Worm (Caenorhabditis elegans): ENCODE data around the gene atg-9.

atg-9 gene

DNA sequence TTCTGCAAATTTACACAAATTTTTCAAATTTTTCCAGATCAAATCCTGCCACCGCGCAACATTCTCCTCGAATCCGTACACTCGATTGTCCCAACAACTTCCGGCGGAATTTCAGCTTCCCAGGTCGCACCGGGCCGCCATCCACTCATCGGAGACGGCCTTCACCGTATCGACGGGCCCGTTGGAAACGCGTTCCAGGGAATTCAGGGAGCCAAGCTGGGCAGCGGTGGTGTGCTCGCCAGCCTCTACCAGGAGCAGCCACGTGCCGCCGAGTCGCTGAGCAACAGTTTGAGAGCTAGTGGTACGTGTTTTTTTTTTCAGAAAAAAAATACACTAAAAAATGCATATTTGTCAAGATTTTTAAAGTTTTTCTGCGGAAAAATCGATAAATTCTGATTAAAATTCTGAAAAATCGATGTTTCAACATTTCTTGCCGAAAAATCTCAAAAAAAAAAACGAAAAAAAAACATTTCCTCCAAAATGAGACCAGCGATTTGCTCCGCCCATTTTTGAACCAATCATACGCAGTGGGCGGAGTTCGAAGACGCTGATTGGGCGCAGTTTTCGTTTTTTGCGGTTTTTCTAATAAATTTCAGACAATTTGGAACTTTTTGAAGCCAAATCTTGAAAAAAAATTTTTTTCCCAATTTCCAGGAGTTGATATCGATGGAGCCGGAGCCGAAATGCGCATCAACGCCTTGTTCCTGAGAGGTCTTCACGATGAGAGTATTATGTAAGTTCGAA lies 7.9 kb downstream of the atg-9 start:
- TF ChIP-seq sea-2 (GFP tag; optimal IDR thresholded peaks at IDR 0.05), result no peak
- peak; percentile 93 for TF ChIP-seq nfya-1 (tag; optimal IDR thresholded peaks at IDR 0.05; ENCODE audit: insufficient read depth)

DNA sequence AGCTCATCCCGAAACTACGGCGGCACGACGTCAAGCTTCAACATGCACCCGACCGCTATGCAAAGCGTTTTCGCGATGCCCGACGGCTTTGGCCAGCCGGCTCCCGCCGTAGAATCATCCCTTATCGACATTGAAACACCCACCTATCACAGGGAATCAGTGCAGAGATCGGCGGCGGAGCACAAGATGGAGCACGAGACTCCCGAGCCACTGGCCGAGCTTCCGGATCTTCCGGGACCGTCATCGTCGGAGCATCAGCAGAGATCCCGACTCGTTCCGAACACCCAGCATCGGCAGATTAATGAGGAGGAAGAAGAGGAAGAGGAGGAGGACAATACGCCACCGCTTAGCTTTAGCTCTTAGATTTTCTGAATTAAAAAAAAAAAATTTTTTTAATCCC lies 9.3 kb downstream of the atg-9 start:
- TF ChIP-seq hmg-11 (tag; optimal IDR thresholded peaks at IDR 0.05) (no peak), aly-2 (tag; optimal IDR thresholded peaks at IDR 0.05) (no peak), snpc-4 (tag; optimal IDR thresholded peaks at IDR 0.05) (no peak), unc-39 (tag; optimal IDR thresholded peaks at IDR 0.05) (no peak), elt-2 (tag; optimal IDR thresholded peaks at IDR 0.05) (no peak), fkh-10 (GFP tag; optimal IDR thresholded peaks at IDR 0.05) (no peak), eor-1 (tag; optimal IDR thresholded peaks at IDR 0.05) (no peak), lin-39 (tag; optimal IDR thresholded peaks at IDR 0.05) (no peak), ceh-9 (tag; optimal IDR thresholded peaks at IDR 0.05) (no peak), fos-1 (tag; optimal IDR thresholded peaks at IDR 0.05) (no peak), nfya-1 (tag; optimal IDR thresholded peaks at IDR 0.05; ENCODE audit: insufficient read depth) (no peak)

DNA sequence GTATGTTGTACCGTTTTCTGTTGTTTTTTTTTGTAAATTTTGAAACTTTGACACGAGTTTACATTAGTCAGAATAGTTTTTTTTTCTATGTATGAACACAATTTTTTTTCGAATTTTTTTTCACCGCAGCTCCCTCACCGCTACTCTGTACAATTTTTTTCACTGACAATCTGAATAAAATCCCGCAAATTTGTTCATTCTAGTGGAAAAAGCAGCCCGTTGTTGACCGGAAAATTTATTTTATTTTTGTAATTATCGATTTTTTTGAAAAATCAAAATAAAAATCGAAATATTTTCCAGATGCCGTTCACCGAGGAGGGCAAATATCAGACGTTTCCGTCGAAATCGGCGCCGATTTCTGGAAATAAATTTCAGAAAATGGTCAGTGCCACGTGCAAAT lies 10.3 kb downstream of the atg-9 start, which contains the start of gene T22H9.1:
TSS of gene T22H9.1 (plus strand) at position 301 of the 400 bp plus-strand sequence.
- TF ChIP-seq nhr-43 (tag; optimal IDR thresholded peaks at IDR 0.05; ENCODE audit: poor library complexity, severe bottlenecking) (no peak), ama-1 (optimal IDR thresholded peaks at IDR 0.05) (peak; percentile 1)

DNA sequence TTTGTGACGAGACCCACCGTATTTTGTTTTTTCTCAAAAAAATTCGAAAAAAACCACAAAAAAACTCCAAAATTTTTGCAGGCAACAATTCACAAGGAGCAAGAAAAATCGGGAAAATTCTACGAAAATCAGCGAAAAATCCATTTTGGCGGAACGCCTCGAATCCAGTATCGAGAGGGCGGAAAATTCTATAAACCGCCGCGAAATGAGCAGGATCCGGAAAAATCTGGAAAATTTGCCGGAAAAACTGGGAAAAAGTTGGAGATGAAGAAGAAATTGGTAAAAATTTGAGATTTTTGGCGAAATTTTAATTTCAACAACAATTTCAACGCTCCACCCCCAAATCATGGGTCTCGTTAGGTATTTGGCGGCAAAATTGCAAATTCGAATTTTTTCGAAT lies 10.9 kb downstream of the atg-9 start:
- no peak for TF ChIP-seq tbx-2 (tag; optimal IDR thresholded peaks at IDR 0.05)
- TF ChIP-seq hmg-11 (tag; optimal IDR thresholded peaks at IDR 0.05), result no peak

DNA sequence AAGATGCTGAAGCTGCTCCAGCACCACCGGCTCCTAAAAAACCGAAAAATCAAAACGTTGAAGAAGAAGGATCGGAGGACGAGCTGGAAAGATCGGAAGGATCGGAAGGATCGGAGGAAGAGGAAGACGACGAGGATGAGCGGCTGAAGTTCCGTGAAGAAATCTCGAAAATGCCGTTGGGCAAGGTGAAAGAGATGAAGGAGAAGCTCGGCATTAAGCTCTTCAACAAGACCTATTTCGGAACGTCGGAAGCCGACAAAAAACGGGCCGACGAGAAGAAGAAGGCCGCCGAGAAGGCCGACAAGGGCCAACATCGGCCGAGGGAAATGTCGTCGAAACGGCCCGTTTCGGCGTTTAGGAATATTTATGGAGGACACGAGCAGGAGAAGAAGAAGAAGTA lies 12.1 kb downstream of the atg-9 start:
- no peak for TF ChIP-seq eor-1 (tag; optimal IDR thresholded peaks at IDR 0.05)
- no peak for TF ChIP-seq R02D3.7 (tag; optimal IDR thresholded peaks at IDR 0.05)
- no peak for TF ChIP-seq fkh-10 (GFP tag; optimal IDR thresholded peaks at IDR 0.05)

DNA sequence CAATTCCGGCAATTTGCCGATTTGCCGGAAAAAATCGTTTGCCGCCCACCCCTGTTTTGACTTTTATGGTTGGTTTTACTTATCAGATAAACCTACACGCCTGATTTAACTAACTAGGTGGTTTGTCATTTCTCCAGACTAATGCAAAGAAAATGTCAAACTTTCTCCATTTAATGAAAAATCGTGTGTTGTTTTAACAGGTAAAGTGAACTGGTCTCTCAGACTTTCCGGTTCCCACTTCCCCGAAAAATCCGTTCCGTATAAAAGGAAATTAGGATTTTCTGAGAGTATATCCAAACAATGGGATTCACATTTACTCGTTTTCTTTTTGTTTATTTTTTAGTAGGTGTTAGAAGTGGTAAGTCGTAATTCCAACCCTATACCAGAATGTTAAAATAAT lies 15.5 kb downstream of the atg-9 start, which contains the start of gene mltn-6:
TSS of gene mltn-6 (plus strand) at position 301 of the 400 bp plus-strand sequence.
- TF ChIP-seq skn-1 (tag; optimal IDR thresholded peaks at IDR 0.05) (no peak), jun-1 (tag; optimal IDR thresholded peaks at IDR 0.05) (no peak), ztf-11 (tag; optimal IDR thresholded peaks at IDR 0.05) (no peak)

DNA sequence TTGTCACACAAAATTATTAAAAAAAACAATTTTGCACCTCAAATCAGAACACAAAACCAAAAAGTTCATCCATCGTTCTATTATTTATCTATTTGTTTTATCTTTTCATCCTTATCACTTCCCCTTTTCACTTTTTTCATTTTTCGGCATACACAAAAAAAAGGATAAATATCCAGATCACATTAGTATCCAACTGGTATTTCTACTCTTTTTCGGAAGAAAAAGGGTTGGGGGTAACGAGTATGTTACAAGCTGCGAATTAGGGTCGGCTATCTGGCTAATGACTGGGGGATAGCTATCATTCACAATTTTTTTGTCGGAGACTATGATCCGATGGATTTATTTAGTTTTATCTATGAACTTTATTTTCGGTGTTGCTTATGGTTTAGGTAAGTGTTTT lies 20.8 kb downstream of the atg-9 start, which contains the start of gene mltn-7:
TSS of gene mltn-7 (plus strand) at position 301 of the 400 bp plus-strand sequence.
- TF ChIP-seq hmg-11 (tag; optimal IDR thresholded peaks at IDR 0.05), result no peak

DNA sequence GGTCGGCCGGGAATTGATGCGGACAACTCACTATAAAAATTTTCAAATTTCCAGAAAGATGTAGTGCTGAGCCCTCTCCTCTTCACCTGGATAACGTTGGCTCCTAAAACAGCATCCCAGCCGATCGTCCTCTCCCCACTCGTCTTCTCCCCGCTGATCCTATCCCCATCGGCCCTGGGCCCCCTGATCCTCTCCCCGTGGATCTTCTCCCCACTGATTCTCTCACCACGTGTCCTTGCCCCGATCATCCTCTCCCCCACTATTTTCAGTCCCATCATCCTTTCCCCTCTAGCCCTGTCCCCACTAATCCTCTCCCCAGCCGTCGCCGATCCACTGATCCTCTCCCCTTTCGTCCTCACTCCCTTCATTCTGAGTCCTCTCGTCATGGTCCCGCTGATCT lies 24.0 kb downstream of the atg-9 start:
- no peak for TF ChIP-seq aly-2 (tag; optimal IDR thresholded peaks at IDR 0.05)

DNA sequence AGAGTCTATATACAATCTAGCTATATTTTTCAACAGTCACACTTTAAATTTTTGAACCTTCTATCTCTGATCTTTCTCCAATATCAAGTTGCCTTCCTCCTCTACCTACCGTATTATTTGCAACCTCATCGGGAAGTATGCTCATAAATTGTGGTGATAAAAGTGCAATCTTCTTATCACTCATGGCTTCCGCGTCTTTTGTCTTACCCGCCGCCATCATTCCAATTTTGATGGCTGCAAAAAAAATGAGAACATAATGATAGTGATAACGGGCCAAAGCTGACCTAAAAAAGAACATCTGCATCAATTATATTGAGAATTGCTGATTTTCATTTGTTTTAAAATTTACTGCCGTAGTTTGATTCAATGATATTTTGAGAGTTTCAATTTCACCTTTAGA lies 27.6 kb downstream of the atg-9 start:
- TF ChIP-seq nhr-43 (tag; optimal IDR thresholded peaks at IDR 0.05; ENCODE audit: poor library complexity, severe bottlenecking) (no peak), pha-4 (tag; optimal IDR thresholded peaks at IDR 0.05) (no peak), elt-3 (tag; optimal IDR thresholded peaks at IDR 0.05) (peak in 1 of 3 experiments; percentile 35), lsy-12 (tag; optimal IDR thresholded peaks at IDR 0.05) (no peak), R02D3.7 (tag; optimal IDR thresholded peaks at IDR 0.05) (no peak), ztf-11 (tag; optimal IDR thresholded peaks at IDR 0.05) (no peak), nhr-12 (tag; optimal IDR thresholded peaks at IDR 0.05) (no peak), nhr-25 (tag; optimal IDR thresholded peaks at IDR 0.05) (no peak), ceh-9 (tag; optimal IDR thresholded peaks at IDR 0.05) (no peak), elt-2 (tag; optimal IDR thresholded peaks at IDR 0.05) (peak; percentile 51), fos-1 (tag; optimal IDR thresholded peaks at IDR 0.05) (no peak), ama-1 (optimal IDR thresholded peaks at IDR 0.05) (no peak)
